Worm (Caenorhabditis elegans) whole organism, late embryonic: Measurements from ENCODE around the gene srj-29.

Experiments used
- F13H6.1 ChIP-seq: sonication (generic microtip); optimal IDR thresholded peaks from 2 replicates; lab custom pipeline; 2016; ENCODE audit warnings: missing genetic modification characterization, missing compliant biosample characterization
- hlh-30 ChIP-seq: sonication (generic microtip); optimal IDR thresholded peaks from 2 replicates; lab custom pipeline; 2017; ENCODE audit warnings: antibody characterized with exemption, missing genetic modification characterization, missing compliant biosample characterization; ENCODE audit not compliant: insufficient read depth
- odd-2 ChIP-seq: sonication (generic microtip); optimal IDR thresholded peaks from 2 replicates; lab custom pipeline; 2017; ENCODE audit warnings: antibody characterized with exemption, mild to moderate bottlenecking, missing genetic modification characterization, missing compliant biosample characterization
- pqm-1 ChIP-seq: sonication (generic microtip); optimal IDR thresholded peaks from 2 replicates; lab custom pipeline; 2016; ENCODE audit warnings: missing genetic modification characterization, missing compliant biosample characterization

- TF ChIP-seq pqm-1 = no peak
- no peak for TF ChIP-seq hlh-30 (tag; lab: Kevin White, UChicago)
- no peak for TF ChIP-seq odd-2 (tag; lab: Kevin White, UChicago)
- no peak for TF ChIP-seq F13H6.1 (tag; lab: Kevin White, UChicago)
Measured at ce11 chrV:16080039-16080438, 4.6 kb downstream of the srj-29 start.
